Worm (Caenorhabditis elegans) whole organism, young adult: ENCODE measurements around the gene dph-2.

ENCODE experiments used
- B0035.1 ChIP-seq: sonication (generic microtip); optimal IDR thresholded peaks from 2 replicates; lab custom pipeline; 2016; ENCODE audit warnings: missing genetic modification characterization, mild to moderate bottlenecking, missing compliant biosample characterization, missing genotype, missing genetic modification reagents
- B0261.1 ChIP-seq: sonication (generic microtip); optimal IDR thresholded peaks from 2 replicates; lab custom pipeline; 2016; ENCODE audit warnings: mild to moderate bottlenecking, missing genetic modification characterization, moderate library complexity, missing compliant biosample characterization
- B0336.3 ChIP-seq: fragments of 200-800 bp; sonication (Bioruptor generic); IDR thresholded peaks from 2 replicates; pipeline ENCODE4 v1.3.6; 2022; ENCODE audit warnings: missing genetic modification characterization, missing compliant biosample characterization
- C06A6.2 ChIP-seq: fragments of 200-800 bp; sonication (Bioruptor generic); conservative IDR thresholded peaks from 2 replicates; pipeline ENCODE4 v1.3.6; 2022; ENCODE audit warnings: missing genetic modification characterization, missing compliant biosample characterization
- F23B12.7 ChIP-seq: sonication (generic microtip); optimal IDR thresholded peaks from 2 replicates; lab custom pipeline; 2017; ENCODE audit warnings: missing genetic modification characterization, mild to moderate bottlenecking, missing compliant biosample characterization, antibody characterized with exemption, moderate library complexity; ENCODE audit not compliant: insufficient read depth
- K12H6.12 ChIP-seq: fragments of 200-800 bp; sonication (Bioruptor generic); optimal IDR thresholded peaks from 2 replicates; lab custom pipeline; 2018; ENCODE audit warnings: mild to moderate bottlenecking, missing genetic modification characterization, missing compliant biosample characterization
- T26A5.8 ChIP-seq: sonication (generic microtip); optimal IDR thresholded peaks from 2 replicates; lab custom pipeline; 2016; ENCODE audit warnings: missing genetic modification characterization, missing compliant biosample characterization
- Y79H2A.3 ChIP-seq: fragments of 200-800 bp; sonication (Bioruptor generic); conservative IDR thresholded peaks from 2 replicates; pipeline ENCODE4 v1.3.6; 2022; ENCODE audit warnings: missing genetic modification reagents, missing genetic modification characterization, missing compliant biosample characterization
- aptf-2 ChIP-seq: fragments of 200-800 bp; sonication (Bioruptor generic); conservative IDR thresholded peaks from 2 replicates; pipeline ENCODE4 v1.3.6; 2022; ENCODE audit warnings: missing genetic modification reagents, missing genetic modification characterization, missing compliant biosample characterization
- aptf-3 ChIP-seq: fragments of 200-800 bp; sonication (Bioruptor generic); IDR thresholded peaks from 2 replicates; pipeline ENCODE4 v1.3.6; 2022; ENCODE audit warnings: missing genetic modification characterization, missing compliant biosample characterization
- cebp-2 ChIP-seq: fragments of 200-800 bp; sonication (Bioruptor generic); IDR thresholded peaks from 2 replicates; pipeline ENCODE4 v1.3.6; 2022; ENCODE audit warnings: missing genetic modification characterization, missing compliant biosample characterization
- ceh-100 ChIP-seq: fragments of 200-800 bp; sonication (Bioruptor generic); IDR thresholded peaks from 2 replicates; pipeline ENCODE4 v1.3.6; 2022; ENCODE audit warnings: missing genetic modification reagents, missing genetic modification characterization, missing compliant biosample characterization
- ceh-58 ChIP-seq: fragments of 200-800 bp; sonication (Bioruptor generic); IDR thresholded peaks from 2 replicates; pipeline ENCODE4 v1.3.6; 2022; ENCODE audit warnings: missing genetic modification characterization, missing compliant biosample characterization
- ceh-91 ChIP-seq: fragments of 200-800 bp; sonication (Bioruptor generic); IDR thresholded peaks from 2 replicates; pipeline ENCODE4 v1.3.6; 2022; ENCODE audit warnings: missing genetic modification reagents, missing genetic modification characterization, missing compliant biosample characterization
- dox-1 ChIP-seq: fragments of 200-800 bp; sonication (Bioruptor generic); IDR thresholded peaks from 2 replicates; pipeline ENCODE4 v1.3.6; 2022; ENCODE audit warnings: missing genetic modification reagents, missing genetic modification characterization, missing compliant biosample characterization
- dpl-1 ChIP-seq: fragments of 150-350 bp; optimal IDR thresholded peaks from 2 replicates; lab custom pipeline; 2014; ENCODE audit warnings: missing biosample characterization, missing genetic modification reagents, missing genetic modification characterization
- efl-1 ChIP-seq: fragments of 150-350 bp; optimal IDR thresholded peaks from 2 replicates; lab custom pipeline; 2014; ENCODE audit warnings: missing biosample characterization, missing genetic modification reagents, missing genetic modification characterization
- gei-17 ChIP-seq: fragments of 200-800 bp; sonication (Bioruptor generic); optimal IDR thresholded peaks from 2 replicates; lab custom pipeline; 2018; ENCODE audit warnings: mild to moderate bottlenecking, missing genetic modification characterization, missing compliant biosample characterization
- hmg-1.2 ChIP-seq: fragments of 200-800 bp; sonication (Bioruptor generic); IDR thresholded peaks from 2 replicates; pipeline ENCODE4 v1.3.6; 2022; ENCODE audit warnings: missing genetic modification reagents, missing genetic modification characterization, missing compliant biosample characterization
- hrde-1 ChIP-seq: sonication (generic microtip); optimal IDR thresholded peaks from 2 replicates; lab custom pipeline; 2016; ENCODE audit warnings: missing genetic modification characterization, mild to moderate bottlenecking, missing compliant biosample characterization, moderate library complexity, missing genotype, missing genetic modification reagents, borderline replicate concordance
- lin-26 ChIP-seq: fragments of 200-800 bp; sonication (Bioruptor generic); IDR thresholded peaks from 2 replicates; pipeline ENCODE4 v1.3.6; 2022; ENCODE audit warnings: missing genetic modification reagents, missing genetic modification characterization, missing compliant biosample characterization
- lin-40 ChIP-seq: sonication (generic microtip); optimal IDR thresholded peaks from 2 replicates; lab custom pipeline; 2016; ENCODE audit warnings: missing genetic modification characterization, mild to moderate bottlenecking, missing compliant biosample characterization, missing genotype, missing genetic modification reagents
- lsl-1 ChIP-seq: fragments of 200-800 bp; sonication (Bioruptor generic); optimal IDR thresholded peaks from 2 replicates; lab custom pipeline; 2018; ENCODE audit warnings: mild to moderate bottlenecking, missing genetic modification characterization, moderate library complexity, missing compliant biosample characterization
- madf-10 ChIP-seq: sonication (generic microtip); optimal IDR thresholded peaks from 2 replicates; lab custom pipeline; 2016; ENCODE audit warnings: mild to moderate bottlenecking, missing genetic modification characterization, missing compliant biosample characterization
- madf-3 ChIP-seq: fragments of 200-800 bp; sonication (Bioruptor generic); IDR thresholded peaks from 2 replicates; pipeline ENCODE4 v1.3.6; 2022; ENCODE audit warnings: missing genetic modification reagents, missing genetic modification characterization, missing compliant biosample characterization
- madf-6 ChIP-seq: fragments of 200-800 bp; sonication (Bioruptor generic); IDR thresholded peaks from 2 replicates; pipeline ENCODE4 v1.3.6; 2022; ENCODE audit warnings: missing genetic modification reagents, missing genetic modification characterization, missing compliant biosample characterization
- mel-28 ChIP-seq: sonication (generic microtip); optimal IDR thresholded peaks from 2 replicates; lab custom pipeline; 2016; ENCODE audit warnings: borderline replicate concordance, mild to moderate bottlenecking, missing genetic modification characterization, missing compliant biosample characterization
- mxl-1 ChIP-seq: sonication (generic microtip); optimal IDR thresholded peaks from 2 replicates; lab custom pipeline; 2016; ENCODE audit warnings: missing genetic modification characterization, missing compliant biosample characterization
- nfyb-1 ChIP-seq: fragments of 200-800 bp; sonication (Bioruptor generic); IDR thresholded peaks from 2 replicates; pipeline ENCODE4 v1.3.6; 2022; ENCODE audit warnings: missing genetic modification reagents, missing genetic modification characterization, missing compliant biosample characterization
- nhr-90 ChIP-seq: sonication (generic microtip); optimal IDR thresholded peaks from 2 replicates; lab custom pipeline; 2016; ENCODE audit warnings: missing genotype, mild to moderate bottlenecking, missing genetic modification characterization, missing compliant biosample characterization
- pha-4 ChIP-seq: fragments of 150-350 bp; sonication (generic microtip); optimal IDR thresholded peaks from 2 replicates; lab custom pipeline; 2014; ENCODE audit warnings: missing biosample characterization, missing genetic modification reagents, missing genetic modification characterization
- rpc-1 ChIP-seq, 2 experiments: fragments of 150-350 bp in 1 of 2; sonication (generic microtip) in 1 of 2; optimal IDR thresholded peaks; 2 replicates each; lab custom pipeline; 2014 to 2018; ENCODE audit warnings: missing biosample characterization in 1 of 2, missing genetic modification characterization in 1 of 2, missing genetic modification reagents in 1 of 2, missing genotype in 1 of 2
- sdz-38 ChIP-seq: sonication (generic microtip); optimal IDR thresholded peaks from 2 replicates; lab custom pipeline; 2016; ENCODE audit warnings: missing genotype, missing genetic modification characterization, missing compliant biosample characterization
- tlf-1 ChIP-seq: fragments of 200-800 bp; sonication (Bioruptor generic); optimal IDR thresholded peaks from 2 replicates; lab custom pipeline; 2018; ENCODE audit warnings: mild to moderate bottlenecking, missing genetic modification characterization, missing compliant biosample characterization
- unc-130 ChIP-seq: sonication (generic microtip); optimal IDR thresholded peaks from 2 replicates; lab custom pipeline; 2016; ENCODE audit warnings: missing genetic modification reagents, missing genetic modification characterization, missing compliant biosample characterization
- zfh-2 ChIP-seq: fragments of 200-800 bp; sonication (Bioruptor generic); conservative IDR thresholded peaks from 2 replicates; pipeline ENCODE4 v1.3.6; 2022; ENCODE audit warnings: missing genetic modification reagents, missing genetic modification characterization, missing compliant biosample characterization
- zim-3 ChIP-seq: sonication (generic microtip); optimal IDR thresholded peaks from 2 replicates; lab custom pipeline; 2017; ENCODE audit warnings: mild to moderate bottlenecking, missing genetic modification characterization, moderate library complexity, missing compliant biosample characterization
- ztf-18 ChIP-seq: sonication (generic microtip); optimal IDR thresholded peaks from 2 replicates; lab custom pipeline; 2016; ENCODE audit warnings: missing genotype, mild to moderate bottlenecking, missing genetic modification characterization, missing compliant biosample characterization
- ztf-25 ChIP-seq: fragments of 200-800 bp; sonication (Bioruptor generic); IDR thresholded peaks from 2 replicates; pipeline ENCODE4 v1.3.6; 2022; ENCODE audit warnings: missing genetic modification reagents, missing genetic modification characterization, missing compliant biosample characterization
- ztf-26 ChIP-seq: sonication (generic microtip); optimal IDR thresholded peaks from 2 replicates; lab custom pipeline; 2017; ENCODE audit warnings: missing genetic modification characterization, missing compliant biosample characterization

Gene dph-2

DNA sequence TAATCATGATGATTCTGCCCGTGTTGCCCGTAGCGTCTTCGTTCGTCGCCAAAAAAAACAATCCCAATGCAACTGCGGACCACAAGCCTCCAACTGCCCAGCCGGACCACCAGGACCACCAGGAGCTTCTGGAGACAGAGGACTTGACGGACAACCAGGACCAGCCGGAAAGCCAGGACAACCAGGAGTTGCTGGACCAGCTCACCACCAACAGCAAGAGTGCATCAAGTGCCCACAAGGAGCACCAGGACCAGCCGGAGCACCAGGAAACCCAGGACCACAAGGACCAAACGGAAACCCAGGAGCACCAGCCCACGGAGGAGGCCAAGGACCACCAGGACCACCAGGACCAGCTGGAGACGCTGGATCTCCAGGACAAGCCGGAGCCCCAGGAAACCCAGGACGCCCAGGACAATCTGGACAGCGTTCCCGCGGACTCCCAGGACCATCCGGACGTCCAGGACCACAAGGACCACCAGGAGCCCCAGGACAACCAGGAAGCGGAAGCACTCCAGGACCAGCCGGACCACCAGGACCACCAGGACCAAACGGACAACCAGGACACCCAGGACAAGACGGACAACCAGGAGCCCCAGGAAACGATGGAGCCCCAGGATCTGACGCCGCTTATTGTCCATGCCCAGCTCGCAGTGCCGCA, 6.5 kb downstream of the dph-2 start (continued):
- no peak for TF ChIP-seq dpl-1 (GFP tag; lab: Kevin White, UChicago)
- TF ChIP-seq aptf-3 (GFP tag; lab: Robert Waterston, UW), result no peak
- peak; percentile 4 for TF ChIP-seq ztf-18 (tag; lab: Kevin White, UChicago)
- no peak for TF ChIP-seq unc-130
- no peak for TF ChIP-seq ceh-91 (GFP tag; lab: Robert Waterston, UW)
- TF ChIP-seq lin-40 (tag; lab: Kevin White, UChicago), result peak; percentile 62
- 0 out of 2 replicates have a peak, but pooled peaks have one; percentile 17 for TF ChIP-seq dox-1 (GFP tag; lab: Robert Waterston, UW)
- TF ChIP-seq mel-28 (tag; lab: Kevin White, UChicago), result no peak
- TF ChIP-seq B0035.1 (tag; lab: Kevin White, UChicago), result no peak
- no peak for TF ChIP-seq C06A6.2 (GFP tag; lab: Robert Waterston, UW)
- no peak for TF ChIP-seq T26A5.8 (tag; lab: Kevin White, UChicago)
- TF ChIP-seq madf-10 (tag; lab: Kevin White, UChicago), result no peak
- TF ChIP-seq K12H6.12 (tag; lab: Kevin White, UChicago), result no peak
- TF ChIP-seq lsl-1 (GFP tag; lab: Kevin White, UChicago), result no peak
- TF ChIP-seq madf-6 (GFP tag; lab: Robert Waterston, UW), result no peak
- TF ChIP-seq tlf-1, result no peak
- peak; percentile 90 for TF ChIP-seq ztf-26
- TF ChIP-seq rpc-1 (optimal IDR thresholded peaks at IDR 0.05; lab: Kevin White, UChicago), result no peak
- TF ChIP-seq rpc-1 (tag; optimal IDR thresholded peaks at IDR 0.05; lab: Kevin White, UChicago), result no peak
- no peak for TF ChIP-seq nfyb-1 (GFP tag; lab: Robert Waterston, UW)
- peak; percentile 8; the same call in 1 of the 2 replicates for TF ChIP-seq B0336.3 (GFP tag; lab: Robert Waterston, UW)
- TF ChIP-seq zfh-2 (GFP tag; lab: Robert Waterston, UW), result peak; percentile 88
- no peak for TF ChIP-seq zim-3
- TF ChIP-seq B0261.1 (tag; lab: Kevin White, UChicago), result no peak
- no peak for TF ChIP-seq hmg-1.2 (GFP tag; lab: Robert Waterston, UW)
- no peak for TF ChIP-seq Y79H2A.3 (GFP tag; lab: Robert Waterston, UW)
- no peak for TF ChIP-seq aptf-2
- TF ChIP-seq lin-26, result peak; percentile 85
- no peak for TF ChIP-seq ztf-25 (GFP tag; lab: Robert Waterston, UW)
- TF ChIP-seq sdz-38, result no peak

DNA sequence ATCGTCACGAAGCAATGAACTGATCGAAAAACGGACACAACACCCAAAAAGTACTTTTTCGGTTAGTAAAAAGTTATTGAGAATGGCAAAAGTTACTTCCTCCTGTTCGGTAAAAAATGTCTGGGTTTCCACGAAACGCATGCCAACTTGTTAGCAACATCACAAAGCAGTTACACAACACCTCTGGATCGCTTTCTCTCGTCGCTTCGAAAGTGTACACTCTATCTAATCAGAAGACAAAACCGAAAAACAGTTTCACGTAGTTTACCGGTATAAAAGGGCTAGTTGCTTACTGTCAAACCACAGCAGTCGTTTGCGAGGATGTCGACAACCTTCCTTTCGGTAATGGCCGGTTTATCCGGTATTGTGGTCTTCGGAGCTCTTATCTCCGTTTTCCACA, 7.2 kb downstream of the dph-2 start, which contains the start of gene col-80:
Gene col-80, plus strand, starts transcription at position 301 of the 400 bp plus-strand sequence.
- no peak for TF ChIP-seq gei-17 (GFP tag; lab: Kevin White, UChicago)
- TF ChIP-seq efl-1 (GFP tag; lab: Kevin White, UChicago), result no peak
- no peak for TF ChIP-seq ceh-100
- no peak for TF ChIP-seq nfyb-1 (GFP tag; lab: Robert Waterston, UW)
- TF ChIP-seq ceh-58 (GFP tag; lab: Robert Waterston, UW), result no peak
- no peak for TF ChIP-seq mxl-1 (tag; lab: Kevin White, UChicago)
- no peak for TF ChIP-seq F23B12.7
- no peak for TF ChIP-seq B0261.1 (tag; lab: Kevin White, UChicago)
- TF ChIP-seq hrde-1 (tag; lab: Kevin White, UChicago), result no peak
- TF ChIP-seq madf-3 (GFP tag; lab: Robert Waterston, UW), result no peak
- TF ChIP-seq pha-4 (tag; lab: Kevin White, UChicago), result no peak
- no peak for TF ChIP-seq nhr-90
- TF ChIP-seq cebp-2 (GFP tag; lab: Robert Waterston, UW), result no peak
- no peak for TF ChIP-seq ztf-26
